Fruit fly (Drosophila melanogaster) whole organism, embryonic: Measurements from ENCODE around the gene CG42272.

Source experiments
- Atf-2 ChIP-seq: fragments of 200-800 bp; sonication (Bioruptor generic); optimal IDR thresholded peaks from 2 replicates; lab custom pipeline; 2016; ENCODE audit warnings: missing biosample characterization, missing genetic modification characterization
- CG11085 ChIP-seq: fragments of 200-800 bp; sonication (Bioruptor generic); IDR thresholded peaks from 2 replicates; pipeline ENCODE4 v1.3.6; 2022; ENCODE audit warnings: missing biosample characterization, missing genetic modification characterization
- CG1529 ChIP-seq: fragments of 200-800 bp; sonication (Bioruptor generic); optimal IDR thresholded peaks from 3 replicates; lab custom pipeline; 2018; ENCODE audit warnings: missing biosample characterization, missing genetic modification characterization
- CG1647 ChIP-seq: fragments of 200-800 bp; sonication (Bioruptor generic); optimal IDR thresholded peaks from 3 replicates; lab custom pipeline; 2016; ENCODE audit warnings: missing biosample characterization, missing genetic modification characterization
- CG1832 ChIP-seq: fragments of 200-800 bp; sonication (Bioruptor generic); optimal IDR thresholded peaks from 2 replicates; lab custom pipeline; 2017; ENCODE audit warnings: missing biosample characterization, mild to moderate bottlenecking, missing genetic modification characterization, inconsistent platforms
- CG18476 ChIP-seq: fragments of 200-800 bp; sonication (Bioruptor generic); optimal IDR thresholded peaks from 2 replicates; lab custom pipeline; 2016; ENCODE audit warnings: missing biosample characterization, mild to moderate bottlenecking, missing genetic modification characterization
- CG2116 ChIP-seq: fragments of 200-800 bp; sonication (Bioruptor generic); optimal IDR thresholded peaks from 3 replicates; lab custom pipeline; 2018; ENCODE audit warnings: missing biosample characterization, mild to moderate bottlenecking, missing genetic modification characterization
- CG2120 ChIP-seq: fragments of 200-800 bp; sonication (Bioruptor generic); optimal IDR thresholded peaks from 3 replicates; lab custom pipeline; 2016; ENCODE audit warnings: missing biosample characterization, missing genetic modification characterization
- CG3163 ChIP-seq: fragments of 200-800 bp; sonication (Bioruptor generic); optimal IDR thresholded peaks from 3 replicates; lab custom pipeline; 2016; ENCODE audit warnings: missing biosample characterization, missing genetic modification characterization
- CG32532 ChIP-seq: fragments of 200-800 bp; sonication (Bioruptor generic); IDR thresholded peaks from 2 replicates; pipeline ENCODE4 v1.3.6; 2022; ENCODE audit warnings: missing biosample characterization, missing genetic modification characterization
- CG3281 ChIP-seq: fragments of 200-800 bp; sonication (Bioruptor generic); optimal IDR thresholded peaks from 3 replicates; lab custom pipeline; 2017; ENCODE audit warnings: missing biosample characterization, mild to moderate bottlenecking, missing genetic modification characterization
- CG5953 ChIP-seq: fragments of 200-800 bp; sonication (Bioruptor generic); IDR thresholded peaks from 2 replicates; pipeline ENCODE4 v1.3.6; 2022; ENCODE audit warnings: missing biosample characterization, missing genetic modification characterization
- CG6854 ChIP-seq: fragments of 200-800 bp; sonication (Bioruptor generic); optimal IDR thresholded peaks from 3 replicates; lab custom pipeline; 2017; ENCODE audit warnings: missing biosample characterization, mild to moderate bottlenecking, missing genetic modification characterization
- CG7839 ChIP-seq: fragments of 200-800 bp; sonication (Bioruptor generic); optimal IDR thresholded peaks from 3 replicates; lab custom pipeline; 2018; ENCODE audit warnings: missing biosample characterization, mild to moderate bottlenecking, missing genetic modification characterization, moderate library complexity
- CG7963 ChIP-seq: fragments of 200-800 bp; sonication (Bioruptor generic); IDR thresholded peaks from 3 replicates; pipeline ENCODE4 v1.3.6; 2022; ENCODE audit warnings: missing biosample characterization, missing genetic modification characterization; ENCODE audit not compliant: partially characterized antibody
- CG9817 ChIP-seq: fragments of 200-800 bp; sonication (Bioruptor generic); optimal IDR thresholded peaks from 2 replicates; lab custom pipeline; 2018; ENCODE audit warnings: missing biosample characterization, mild to moderate bottlenecking, missing genetic modification characterization, moderate library complexity
- CoRest ChIP-seq: fragments of 200-800 bp; sonication (Bioruptor generic); optimal IDR thresholded peaks from 3 replicates; lab custom pipeline; 2018; ENCODE audit warnings: missing biosample characterization, mild to moderate bottlenecking, missing genetic modification characterization, moderate library complexity
- D19B ChIP-seq: fragments of 200-800 bp; sonication (Bioruptor generic); optimal IDR thresholded peaks from 2 replicates; lab custom pipeline; 2017; ENCODE audit warnings: missing biosample characterization, mild to moderate bottlenecking, missing genetic modification characterization
- Dbx ChIP-seq: fragments of 200-800 bp; sonication (Bioruptor generic); IDR thresholded peaks from 3 replicates; pipeline ENCODE4 v1.3.6; 2022; ENCODE audit warnings: missing biosample characterization, missing genetic modification characterization
- Dek ChIP-seq: fragments of 200-800 bp; sonication (Bioruptor generic); optimal IDR thresholded peaks from 3 replicates; lab custom pipeline; 2019; ENCODE audit warnings: missing biosample characterization, mild to moderate bottlenecking, missing genetic modification characterization, moderate library complexity
- E2f1 ChIP-seq: fragments of 200-800 bp; sonication (Bioruptor generic); IDR thresholded peaks from 2 replicates; pipeline ENCODE4 v1.3.6; 2022; ENCODE audit warnings: missing biosample characterization, missing genetic modification characterization
- H15 ChIP-seq: fragments of 200-800 bp; sonication (Bioruptor generic); IDR thresholded peaks from 3 replicates; pipeline ENCODE4 v1.3.6; 2022; ENCODE audit warnings: missing biosample characterization, missing genetic modification characterization
- HHEX ChIP-seq: fragments of 200-800 bp; sonication (Bioruptor generic); optimal IDR thresholded peaks from 3 replicates; lab custom pipeline; 2017; ENCODE audit warnings: missing biosample characterization, mild to moderate bottlenecking, missing genetic modification characterization, missing genetic modification reagents
- HLH54F ChIP-seq: fragments of 200-800 bp; sonication (Bioruptor generic); optimal IDR thresholded peaks from 3 replicates; lab custom pipeline; 2016; ENCODE audit warnings: missing biosample characterization, missing genetic modification characterization
- Hmr ChIP-seq: fragments of 200-800 bp; sonication (Bioruptor generic); optimal IDR thresholded peaks from 3 replicates; lab custom pipeline; 2017; ENCODE audit warnings: mild to moderate bottlenecking, missing biosample characterization, missing genetic modification reagents, missing genetic modification characterization
- Mad ChIP-seq: fragments of 200-800 bp; sonication (Bioruptor generic); optimal IDR thresholded peaks from 2 replicates; lab custom pipeline; 2016; ENCODE audit warnings: missing biosample characterization, missing genetic modification characterization
- Med ChIP-seq: fragments of 200-800 bp; sonication (Bioruptor generic); peaks from one replicate; lab custom pipeline; 2016; ENCODE audit warnings: missing biosample characterization, missing genetic modification characterization, mild to moderate bottlenecking, inconsistent platforms, moderate library complexity
- al ChIP-seq: fragments of 200-800 bp; sonication (Bioruptor generic); IDR thresholded peaks from 2 replicates; pipeline ENCODE4 v1.3.6; 2022; ENCODE audit warnings: missing biosample characterization, missing genetic modification characterization
- br ChIP-seq: fragments of >200 bp; optimal IDR thresholded peaks from 2 replicates; lab custom pipeline; 2017
- bsh ChIP-seq, 2 experiments: fragments of 200-800 bp; sonication (Bioruptor generic); optimal IDR thresholded peaks; 2 replicates each; lab custom pipeline; 2017 to 2018; ENCODE audit warnings: mild to moderate bottlenecking in 2 of 2, missing biosample characterization in 2 of 2, missing genetic modification characterization in 2 of 2, moderate library complexity in 1 of 2
- btn ChIP-seq: fragments of 200-800 bp; sonication (Bioruptor generic); optimal IDR thresholded peaks from 2 replicates; lab custom pipeline; 2016; ENCODE audit warnings: missing biosample characterization, missing genetic modification characterization
- en ChIP-seq: fragments of 200-800 bp; sonication (Bioruptor generic); optimal IDR thresholded peaks from 2 replicates; lab custom pipeline; 2016; ENCODE audit warnings: missing biosample characterization, missing genetic modification characterization
- gce ChIP-seq: fragments of 200-800 bp; sonication (Bioruptor generic); IDR thresholded peaks from 3 replicates; pipeline ENCODE4 v1.3.6; 2022; ENCODE audit warnings: missing biosample characterization, missing genetic modification characterization
- gsb-n ChIP-seq: fragments of 200-800 bp; sonication (Bioruptor generic); optimal IDR thresholded peaks from 3 replicates; lab custom pipeline; 2018; ENCODE audit warnings: missing biosample characterization, mild to moderate bottlenecking, missing genetic modification characterization
- hth ChIP-seq: fragments of >200 bp; optimal IDR thresholded peaks from 2 replicates; lab custom pipeline; 2017; ENCODE audit warnings: inconsistent platforms
- jigr1 ChIP-seq: fragments of 200-800 bp; sonication (Bioruptor generic); IDR thresholded peaks from 3 replicates; pipeline ENCODE4 v1.3.6; 2022; ENCODE audit warnings: missing biosample characterization, missing genetic modification characterization
- klu ChIP-seq: fragments of 200-800 bp; sonication (Bioruptor generic); IDR thresholded peaks from 2 replicates; pipeline ENCODE4 v1.3.6; 2022; ENCODE audit warnings: missing biosample characterization, missing genetic modification characterization
- nmo ChIP-seq: fragments of 200-800 bp; sonication (Bioruptor generic); optimal IDR thresholded peaks from 2 replicates; lab custom pipeline; 2018; ENCODE audit warnings: missing biosample characterization, mild to moderate bottlenecking, missing genetic modification characterization, moderate library complexity
- onecut ChIP-seq: fragments of 200-800 bp; sonication (Bioruptor generic); IDR thresholded peaks from 2 replicates; pipeline ENCODE4 v1.3.6; 2022; ENCODE audit warnings: missing biosample characterization, missing genetic modification characterization
- org-1 ChIP-seq: fragments of 200-800 bp; sonication (Bioruptor generic); optimal IDR thresholded peaks from 2 replicates; lab custom pipeline; 2017; ENCODE audit warnings: missing biosample characterization, missing genetic modification characterization
- pnt ChIP-seq: fragments of 200-800 bp; sonication (Bioruptor generic); optimal IDR thresholded peaks from 3 replicates; lab custom pipeline; 2016; ENCODE audit warnings: missing biosample characterization, missing genetic modification characterization
- sc ChIP-seq, 3 experiments: fragments of >200 bp in 2 of 3; fragments of 200-800 bp in 1 of 3; sonication (Bioruptor generic) in 1 of 3; optimal IDR thresholded peaks; 2 replicates in 2 of 3; 3 replicates in 1 of 3; lab custom pipeline; 2017; ENCODE audit warnings: mild to moderate bottlenecking in 1 of 3, missing biosample characterization in 1 of 3, missing genetic modification characterization in 1 of 3, missing genetic modification reagents in 1 of 3
- stc ChIP-seq: fragments of 200-800 bp; sonication (Bioruptor generic); IDR thresholded peaks from 2 replicates; pipeline ENCODE4 v1.3.6; 2022; ENCODE audit warnings: missing biosample characterization, missing genetic modification characterization
- tin ChIP-seq: fragments of 200-800 bp; sonication (Bioruptor generic); optimal IDR thresholded peaks from 3 replicates; lab custom pipeline; 2016; ENCODE audit warnings: missing biosample characterization, missing genetic modification characterization
- tio ChIP-seq: fragments of 200-800 bp; sonication (Bioruptor generic); optimal IDR thresholded peaks from 2 replicates; lab custom pipeline; 2017; ENCODE audit warnings: missing biosample characterization, missing genetic modification characterization, inconsistent platforms
- ttk ChIP-seq: fragments of 200-800 bp; sonication (Bioruptor generic); IDR thresholded peaks from 2 replicates; pipeline ENCODE4 v2.1.2; 2022; ENCODE audit warnings: missing biosample characterization, missing genetic modification characterization
- unpg ChIP-seq: fragments of 200-800 bp; sonication (Bioruptor generic); optimal IDR thresholded peaks from 3 replicates; lab custom pipeline; 2018; ENCODE audit warnings: missing biosample characterization, mild to moderate bottlenecking, missing genetic modification characterization, moderate library complexity
- vnd ChIP-seq: fragments of 200-800 bp; sonication (Bioruptor generic); IDR thresholded peaks from 3 replicates; pipeline ENCODE4 v1.3.6; 2022; ENCODE audit warnings: missing biosample characterization, missing genetic modification characterization; ENCODE audit not compliant: partially characterized antibody
- zen ChIP-seq: fragments of 200-800 bp; sonication (Bioruptor generic); optimal IDR thresholded peaks from 3 replicates; lab custom pipeline; 2018; ENCODE audit warnings: missing biosample characterization, mild to moderate bottlenecking, missing genetic modification characterization, moderate library complexity

Gene CG42272

DNA sequence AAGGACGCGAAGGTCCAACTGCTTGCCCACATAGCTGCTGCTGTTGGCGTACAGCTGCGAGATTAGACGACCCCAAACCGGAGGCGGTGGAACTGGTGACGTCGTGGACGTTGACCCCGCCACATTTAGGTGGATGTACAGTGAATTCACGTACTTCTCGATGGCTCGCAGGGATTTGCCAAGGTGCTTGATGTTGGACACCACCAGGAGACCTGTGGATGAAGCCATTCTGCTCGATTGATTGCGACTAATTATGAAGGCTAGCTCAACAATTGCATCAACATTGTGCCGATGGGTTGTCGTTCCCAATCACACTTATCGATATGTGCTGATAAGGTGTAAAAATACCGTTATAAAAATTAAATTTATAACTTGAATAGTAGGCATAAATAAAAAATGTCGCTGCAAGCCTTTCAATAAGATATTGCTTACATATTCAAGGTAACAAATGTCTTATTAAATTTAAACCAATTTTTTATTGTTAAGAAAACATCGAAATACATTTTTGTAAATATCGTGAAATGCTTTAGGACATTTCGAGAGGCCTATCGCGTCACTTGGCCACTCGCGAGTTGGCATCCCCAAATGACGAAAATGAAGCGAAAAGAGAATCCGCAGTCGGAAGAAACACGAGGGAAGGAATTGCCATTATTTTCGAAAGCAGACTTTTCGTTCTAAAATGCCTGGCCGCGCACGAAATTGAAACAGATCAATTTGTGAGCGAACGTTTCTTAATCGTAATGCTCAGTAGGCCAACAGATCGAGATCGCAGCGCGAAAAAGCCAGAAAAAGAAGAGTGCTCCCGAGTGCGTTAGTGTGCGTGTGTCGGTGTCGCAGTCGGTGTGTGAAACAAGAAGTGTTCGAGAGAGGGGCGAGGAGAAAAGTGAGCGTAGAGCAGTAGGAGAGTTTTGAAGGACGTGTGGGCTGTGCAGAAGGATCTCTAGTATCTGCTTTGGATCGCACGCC, 34.0 kb upstream of the CG42272 start, which contains the start of the genes Ppat-Dpck and scny (continued):
- TF ChIP-seq nmo (peak; percentile 68), gce (no peak), CG2116 (GFP tag; lab: Kevin White, UChicago) (peak; percentile 89), CG6854 (no peak), sc (optimal IDR thresholded peaks at IDR 0.05; lab: Kevin White, UChicago) (no peak), sc (GFP tag; optimal IDR thresholded peaks at IDR 0.05; lab: Kevin White, UChicago) (no peak), CG5953 (GFP tag; lab: Robert Waterston, UW) (no peak), CG3163 (GFP tag; lab: Kevin White, UChicago) (no peak), HLH54F (GFP tag; lab: Kevin White, UChicago) (no peak), CG1647 (GFP tag; lab: Kevin White, UChicago) (no peak), CG9817 (tag; lab: Kevin White, UChicago) (no peak), gsb-n (tag; lab: Kevin White, UChicago) (no peak), CG11085 (GFP tag; lab: Robert Waterston, UW) (no peak), vnd (GFP tag; lab: Robert Waterston, UW) (peak; percentile 91), zen (tag; lab: Kevin White, UChicago) (peak; percentile 58), Mad (GFP tag; lab: Kevin White, UChicago) (no peak), CG1529 (GFP tag; lab: Kevin White, UChicago) (no peak), bsh (GFP tag; optimal IDR thresholded peaks at IDR 0.05; lab: Kevin White, UChicago) (peak in 1 of 2 experiments; percentile 8), stc (GFP tag; lab: Robert Waterston, UW) (no peak), HHEX (GFP tag; lab: Kevin White, UChicago) (no peak), CG7839 (tag; lab: Kevin White, UChicago) (no peak), CG32532 (GFP tag; lab: Robert Waterston, UW) (no peak), D19B (GFP tag; lab: Kevin White, UChicago) (no peak), E2f1 (GFP tag; lab: Robert Waterston, UW) (no peak), Dbx (GFP tag; lab: Robert Waterston, UW) (0 out of 3 replicates have a peak, but pooled peaks have one; percentile 39), btn (GFP tag; lab: Kevin White, UChicago) (no peak), CoRest (tag; lab: Kevin White, UChicago) (no peak), CG18476 (GFP tag; lab: Kevin White, UChicago) (no peak), Atf-2 (GFP tag; lab: Kevin White, UChicago) (no peak), unpg (GFP tag; lab: Kevin White, UChicago) (peak; percentile 40), CG7963 (GFP tag; lab: Robert Waterston, UW) (peak; percentile 71; the same call in 2 of the 3 replicates), ttk (no peak), en (GFP tag; lab: Kevin White, UChicago) (no peak), CG1832 (GFP tag; lab: Kevin White, UChicago) (no peak), al (GFP tag; lab: Robert Waterston, UW) (no peak), klu (GFP tag; lab: Robert Waterston, UW) (no peak), onecut (GFP tag; lab: Robert Waterston, UW) (no peak), tio (GFP tag; lab: Kevin White, UChicago) (no peak), tin (GFP tag; lab: Kevin White, UChicago) (peak; percentile 0), CG2120 (GFP tag; lab: Kevin White, UChicago) (peak; percentile 27), Med (GFP tag; lab: Kevin White, UChicago) (peak; percentile 72), org-1 (GFP tag; lab: Kevin White, UChicago) (no peak), Dek (tag; lab: Kevin White, UChicago) (no peak), CG3281 (GFP tag; lab: Kevin White, UChicago) (peak; percentile 33), br (lab: Kevin White, UChicago) (no peak), H15 (GFP tag; lab: Robert Waterston, UW) (no peak), jigr1 (GFP tag; lab: Robert Waterston, UW) (no peak; the same call in 2 of the 3 replicates), hth (lab: Kevin White, UChicago) (no peak), pnt (no peak), Hmr (GFP tag; lab: Kevin White, UChicago) (no peak)
